Worm (Caenorhabditis elegans): Measurements from ENCODE around the gene got-1.2.

- TF ChIP-seq nhr-28 (tag; optimal IDR thresholded peaks at IDR 0.05) (no peak), ama-1 (optimal IDR thresholded peaks at IDR 0.05) (no peak), nhr-11 (tag; optimal IDR thresholded peaks at IDR 0.05) (no peak), pag-3 (tag; optimal IDR thresholded peaks at IDR 0.05; ENCODE audit: borderline replicate concordance, insufficient read depth) (no peak), snpc-4 (tag; optimal IDR thresholded peaks at IDR 0.05) (no peak), aly-2 (tag; optimal IDR thresholded peaks at IDR 0.05) (no peak), lin-15B (tag; optimal IDR thresholded peaks at IDR 0.05) (no peak), ceh-82 (tag; optimal IDR thresholded peaks at IDR 0.05) (no peak), hlh-4 (tag; optimal IDR thresholded peaks at IDR 0.05) (no peak), lsy-2 (tag; optimal IDR thresholded peaks at IDR 0.05) (no peak), blmp-1 (tag; optimal IDR thresholded peaks at IDR 0.05) (no peak), mab-9 (GFP tag; IDR thresholded peaks at IDR 0.05) (no peak)
Observed at ce11 chrX:16762529-16762928, 30.4 kb downstream of the got-1.2 start, which contains the start of gene C10E2.1.

Data from whole organism, L1 larva.